Worm (Caenorhabditis elegans) whole organism, young adult: ENCODE results near the gene F57H12.6.
A peak's percentile ranks its signal among the peaks of the same experiment; 100 is the strongest.

Source experiments
- B0019.2 ChIP-seq: fragments of 200-800 bp; sonication (Bioruptor generic); conservative IDR thresholded peaks from 2 replicates; pipeline ENCODE4 v1.3.6; 2022; ENCODE audit warnings: missing genetic modification reagents, missing genetic modification characterization, missing compliant biosample characterization
- B0261.1 ChIP-seq: sonication (generic microtip); optimal IDR thresholded peaks from 2 replicates; lab custom pipeline; 2016; ENCODE audit warnings: mild to moderate bottlenecking, missing genetic modification characterization, moderate library complexity, missing compliant biosample characterization
- C06A6.2 ChIP-seq: fragments of 200-800 bp; sonication (Bioruptor generic); conservative IDR thresholded peaks from 2 replicates; pipeline ENCODE4 v1.3.6; 2022; ENCODE audit warnings: missing genetic modification characterization, missing compliant biosample characterization
- F49E8.2 ChIP-seq: sonication (generic microtip); optimal IDR thresholded peaks from 3 replicates; lab custom pipeline; 2017; ENCODE audit warnings: missing genetic modification characterization, mild to moderate bottlenecking, missing compliant biosample characterization, antibody characterized with exemption, moderate library complexity; ENCODE audit not compliant: insufficient read depth
- F57C9.4 ChIP-seq: sonication (generic microtip); optimal IDR thresholded peaks from 2 replicates; lab custom pipeline; 2017; ENCODE audit warnings: mild to moderate bottlenecking, missing genetic modification characterization, missing compliant biosample characterization
- K11D2.4 ChIP-seq: fragments of 200-800 bp; sonication (Bioruptor generic); IDR thresholded peaks from 2 replicates; pipeline ENCODE4 v1.3.6; 2022; ENCODE audit warnings: missing genetic modification reagents, missing genetic modification characterization, missing compliant biosample characterization
- K12H6.12 ChIP-seq: fragments of 200-800 bp; sonication (Bioruptor generic); optimal IDR thresholded peaks from 2 replicates; lab custom pipeline; 2018; ENCODE audit warnings: mild to moderate bottlenecking, missing genetic modification characterization, missing compliant biosample characterization
- T07F8.4 ChIP-seq: sonication (generic microtip); optimal IDR thresholded peaks from 2 replicates; lab custom pipeline; 2016; ENCODE audit warnings: mild to moderate bottlenecking, missing genetic modification characterization, moderate library complexity, missing compliant biosample characterization
- Y53G8AR.9 ChIP-seq: fragments of 200-800 bp; sonication (Bioruptor generic); conservative IDR thresholded peaks from 2 replicates; pipeline ENCODE4 v1.3.6; 2022; ENCODE audit warnings: missing genetic modification reagents, missing genetic modification characterization, missing compliant biosample characterization
- Y56A3A.18 ChIP-seq: fragments of 200-800 bp; sonication (Bioruptor generic); IDR thresholded peaks from 2 replicates; pipeline ENCODE4 v1.3.6; 2022; ENCODE audit warnings: missing genetic modification reagents, missing genetic modification characterization, missing compliant biosample characterization
- Y79H2A.3 ChIP-seq: fragments of 200-800 bp; sonication (Bioruptor generic); conservative IDR thresholded peaks from 2 replicates; pipeline ENCODE4 v1.3.6; 2022; ENCODE audit warnings: missing genetic modification reagents, missing genetic modification characterization, missing compliant biosample characterization
- ama-1 ChIP-seq, 3 experiments: fragments of 150-350 bp in 1 of 3; sonication (generic microtip) in 2 of 3; optimal IDR thresholded peaks; 2 replicates each; lab custom pipeline; 2014 to 2018; ENCODE audit warnings: missing biosample characterization in 2 of 3, missing genetic modification characterization in 2 of 3, missing genetic modification reagents in 2 of 3
- bed-1 ChIP-seq: fragments of 200-800 bp; sonication (Bioruptor generic); IDR thresholded peaks from 2 replicates; pipeline ENCODE4 v1.3.6; 2022; ENCODE audit warnings: missing genetic modification reagents, missing genetic modification characterization, missing compliant biosample characterization
- bed-2 ChIP-seq: fragments of 200-800 bp; sonication (Bioruptor generic); IDR thresholded peaks from 2 replicates; pipeline ENCODE4 v1.3.6; 2022; ENCODE audit warnings: missing genetic modification reagents, missing genetic modification characterization, missing compliant biosample characterization
- ceh-100 ChIP-seq: fragments of 200-800 bp; sonication (Bioruptor generic); IDR thresholded peaks from 2 replicates; pipeline ENCODE4 v1.3.6; 2022; ENCODE audit warnings: missing genetic modification reagents, missing genetic modification characterization, missing compliant biosample characterization
- chd-7 ChIP-seq: sonication (generic microtip); optimal IDR thresholded peaks from 2 replicates; lab custom pipeline; 2016; ENCODE audit warnings: mild to moderate bottlenecking, missing genetic modification characterization, moderate library complexity, missing compliant biosample characterization
- egrh-3 ChIP-seq: fragments of 200-800 bp; sonication (Bioruptor generic); IDR thresholded peaks from 2 replicates; pipeline ENCODE4 v1.3.6; 2022; ENCODE audit warnings: missing genetic modification reagents, missing genetic modification characterization, missing compliant biosample characterization
- hlh-26 ChIP-seq: fragments of 200-800 bp; sonication (Bioruptor generic); conservative IDR thresholded peaks from 2 replicates; pipeline ENCODE4 v1.3.6; 2022; ENCODE audit warnings: missing genetic modification reagents, missing genetic modification characterization, missing compliant biosample characterization
- hmg-1.2 ChIP-seq: fragments of 200-800 bp; sonication (Bioruptor generic); IDR thresholded peaks from 2 replicates; pipeline ENCODE4 v1.3.6; 2022; ENCODE audit warnings: missing genetic modification reagents, missing genetic modification characterization, missing compliant biosample characterization
- hmg-20 ChIP-seq: fragments of 200-800 bp; sonication (Bioruptor generic); IDR thresholded peaks from 2 replicates; pipeline ENCODE4 v1.3.6; 2022; ENCODE audit warnings: missing genetic modification reagents, missing genetic modification characterization, missing compliant biosample characterization
- let-607 ChIP-seq, 2 experiments: fragments of 200-800 bp in 1 of 2; sonication (Bioruptor generic) in 1 of 2; sonication (generic microtip) in 1 of 2; optimal IDR thresholded peaks; 2 replicates each; lab custom pipeline; 2016 to 2018; ENCODE audit warnings: mild to moderate bottlenecking in 2 of 2, missing compliant biosample characterization in 2 of 2, missing genetic modification characterization in 2 of 2, moderate library complexity in 2 of 2, missing genotype in 1 of 2
- lin-54 ChIP-seq: fragments of 200-800 bp; sonication (Bioruptor generic); optimal IDR thresholded peaks from 2 replicates; lab custom pipeline; 2018; ENCODE audit warnings: mild to moderate bottlenecking, missing genetic modification characterization, missing compliant biosample characterization
- lsl-1 ChIP-seq: fragments of 200-800 bp; sonication (Bioruptor generic); optimal IDR thresholded peaks from 2 replicates; lab custom pipeline; 2018; ENCODE audit warnings: mild to moderate bottlenecking, missing genetic modification characterization, moderate library complexity, missing compliant biosample characterization
- mcd-1 ChIP-seq: fragments of 200-800 bp; sonication (Bioruptor generic); IDR thresholded peaks from 2 replicates; pipeline ENCODE4 v1.3.6; 2022; ENCODE audit warnings: missing genetic modification reagents, missing genetic modification characterization, missing compliant biosample characterization
- mxl-1 ChIP-seq: sonication (generic microtip); optimal IDR thresholded peaks from 2 replicates; lab custom pipeline; 2016; ENCODE audit warnings: missing genetic modification characterization, missing compliant biosample characterization
- nfya-2 ChIP-seq: fragments of 200-800 bp; sonication (Bioruptor generic); IDR thresholded peaks from 2 replicates; pipeline ENCODE4 v1.3.6; 2022; ENCODE audit warnings: missing genetic modification reagents, missing genetic modification characterization, missing compliant biosample characterization
- pbrm-1 ChIP-seq: fragments of 200-800 bp; sonication (Bioruptor generic); IDR thresholded peaks from 2 replicates; pipeline ENCODE4 v1.3.6; 2022; ENCODE audit warnings: missing genetic modification reagents, missing genetic modification characterization, missing compliant biosample characterization
- rcor-1 ChIP-seq: fragments of 200-800 bp; sonication (Bioruptor generic); IDR thresholded peaks from 2 replicates; pipeline ENCODE4 v1.3.6; 2022; ENCODE audit warnings: missing genetic modification reagents, missing genetic modification characterization, missing compliant biosample characterization
- repo-1 ChIP-seq: sonication (generic microtip); optimal IDR thresholded peaks from 2 replicates; lab custom pipeline; 2017; ENCODE audit warnings: mild to moderate bottlenecking, missing genetic modification characterization, missing compliant biosample characterization
- snpc-1.3 ChIP-seq: sonication (generic microtip); optimal IDR thresholded peaks from 2 replicates; lab custom pipeline; 2017; ENCODE audit warnings: missing genetic modification characterization, mild to moderate bottlenecking, missing compliant biosample characterization, antibody characterized with exemption, moderate library complexity, missing genotype, missing genetic modification reagents; ENCODE audit not compliant: insufficient read depth
- snpc-3.4 ChIP-seq: sonication (generic microtip); optimal IDR thresholded peaks from 2 replicates; lab custom pipeline; 2017; ENCODE audit warnings: missing genetic modification characterization, mild to moderate bottlenecking, missing compliant biosample characterization, antibody characterized with exemption, moderate library complexity, missing genotype, missing genetic modification reagents
- snpc-4 ChIP-seq, 5 experiments: fragments of 150-350 bp in 1 of 5; sonication (generic microtip) in 4 of 5; optimal IDR thresholded peaks; 2 replicates each; lab custom pipeline; 2014 to 2018; ENCODE audit warnings: missing genetic modification characterization in 5 of 5, missing biosample characterization in 3 of 5, antibody characterized with exemption in 2 of 5, mild to moderate bottlenecking in 2 of 5, missing compliant biosample characterization in 2 of 5, missing genotype in 2 of 5, moderate library complexity in 2 of 5, missing genetic modification reagents in 1 of 5
- zim-3 ChIP-seq: sonication (generic microtip); optimal IDR thresholded peaks from 2 replicates; lab custom pipeline; 2017; ENCODE audit warnings: mild to moderate bottlenecking, missing genetic modification characterization, moderate library complexity, missing compliant biosample characterization
- ztf-18 ChIP-seq: sonication (generic microtip); optimal IDR thresholded peaks from 2 replicates; lab custom pipeline; 2016; ENCODE audit warnings: missing genotype, mild to moderate bottlenecking, missing genetic modification characterization, missing compliant biosample characterization
- ztf-25 ChIP-seq: fragments of 200-800 bp; sonication (Bioruptor generic); IDR thresholded peaks from 2 replicates; pipeline ENCODE4 v1.3.6; 2022; ENCODE audit warnings: missing genetic modification reagents, missing genetic modification characterization, missing compliant biosample characterization
- ztf-26 ChIP-seq: sonication (generic microtip); optimal IDR thresholded peaks from 2 replicates; lab custom pipeline; 2017; ENCODE audit warnings: missing genetic modification characterization, missing compliant biosample characterization
- ztf-3 ChIP-seq: fragments of 200-800 bp; sonication (Bioruptor generic); optimal IDR thresholded peaks from 2 replicates; lab custom pipeline; 2018; ENCODE audit warnings: mild to moderate bottlenecking, missing genetic modification characterization, missing compliant biosample characterization
- ztf-6 ChIP-seq: fragments of 200-800 bp; sonication (Bioruptor generic); IDR thresholded peaks from 2 replicates; pipeline ENCODE4 v1.3.6; 2022; ENCODE audit warnings: missing genetic modification reagents, missing genetic modification characterization, missing compliant biosample characterization

The F57H12.6 gene

DNA sequence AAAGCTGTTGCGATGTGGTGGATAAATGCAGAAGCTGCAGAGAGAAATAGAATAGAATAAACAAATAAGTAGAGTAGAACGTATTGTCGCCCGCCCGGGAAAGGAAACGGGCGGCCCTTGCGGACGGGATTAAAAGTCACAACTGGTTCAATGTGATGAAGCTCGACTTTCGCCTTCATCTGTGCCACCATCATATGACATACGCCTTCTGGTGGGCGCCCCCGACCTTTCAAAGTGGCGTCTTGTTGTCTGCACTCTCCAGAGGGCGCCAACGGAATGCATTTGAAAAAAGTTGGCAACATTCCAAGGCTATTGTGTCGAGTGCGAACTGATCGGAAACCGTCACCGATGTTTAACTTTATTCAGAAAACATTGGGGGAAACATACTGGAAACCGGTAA lies 32.8 kb downstream of the F57H12.6 start (continued):
- TF ChIP-seq nfya-2 = no peak
- TF ChIP-seq bed-2 (GFP tag; lab: Robert Waterston, UW) = no peak
- TF ChIP-seq ztf-3 = no peak
- no peak for TF ChIP-seq mcd-1 (GFP tag; lab: Robert Waterston, UW)
- TF ChIP-seq chd-7 (tag; lab: Kevin White, UChicago) = no peak
- no peak for TF ChIP-seq F57C9.4 (tag; lab: Kevin White, UChicago)
- TF ChIP-seq hmg-1.2 (GFP tag; lab: Robert Waterston, UW) = no peak
- no peak for TF ChIP-seq B0261.1 (tag; lab: Kevin White, UChicago)
- TF ChIP-seq B0019.2 (GFP tag; lab: Robert Waterston, UW) = no peak
- no peak for TF ChIP-seq lsl-1 (GFP tag; lab: Kevin White, UChicago)
- peak; percentile 32 for TF ChIP-seq snpc-3.4 (tag; lab: Kevin White, UChicago)
- TF ChIP-seq Y56A3A.18 (GFP tag; lab: Robert Waterston, UW) = no peak
- TF ChIP-seq Y79H2A.3 (GFP tag; lab: Robert Waterston, UW) = no peak
- TF ChIP-seq K12H6.12 (tag; lab: Kevin White, UChicago) = no peak
- no peak for TF ChIP-seq C06A6.2 (GFP tag; lab: Robert Waterston, UW)
- TF ChIP-seq ztf-25 (GFP tag; lab: Robert Waterston, UW) = 0 out of 2 replicates have a peak, but pooled peaks have one; percentile 64
- TF ChIP-seq hmg-20 (GFP tag; lab: Robert Waterston, UW) = no peak
- no peak for TF ChIP-seq Y53G8AR.9 (GFP tag; lab: Robert Waterston, UW)

- TF ChIP-seq let-607 (tag; optimal IDR thresholded peaks at IDR 0.05; lab: Kevin White, UChicago) = no peak
- no peak for TF ChIP-seq hlh-26
- no peak for TF ChIP-seq repo-1 (tag; lab: Kevin White, UChicago)
- no peak for TF ChIP-seq ztf-6 (GFP tag; lab: Robert Waterston, UW)
- no peak for TF ChIP-seq pbrm-1 (GFP tag; lab: Robert Waterston, UW)
- no peak for TF ChIP-seq zim-3
- no peak for TF ChIP-seq ama-1 (optimal IDR thresholded peaks at IDR 0.05; lab: Kevin White, UChicago)
- no peak for TF ChIP-seq ama-1 (GFP tag; optimal IDR thresholded peaks at IDR 0.05; lab: Kevin White, UChicago)
- no peak for TF ChIP-seq F49E8.2 (tag; lab: Kevin White, UChicago)
- no peak for TF ChIP-seq ceh-100 (GFP tag; lab: Robert Waterston, UW)
- TF ChIP-seq snpc-4 (GFP tag; optimal IDR thresholded peaks at IDR 0.05; lab: Kevin White, UChicago) = no peak
- no peak for TF ChIP-seq snpc-4 (tag; optimal IDR thresholded peaks at IDR 0.05; lab: Kevin White, UChicago)
- no peak for TF ChIP-seq lin-54
- TF ChIP-seq egrh-3 (GFP tag; lab: Robert Waterston, UW) = no peak
- no peak for TF ChIP-seq bed-1 (GFP tag; lab: Robert Waterston, UW)
Measured at ce11 chrIV:7940919-7941318, 35.2 kb downstream of the F57H12.6 start, which contains the start of gene exc-9. exc-9 (minus strand) TSS chrIV:7941019.

DNA sequence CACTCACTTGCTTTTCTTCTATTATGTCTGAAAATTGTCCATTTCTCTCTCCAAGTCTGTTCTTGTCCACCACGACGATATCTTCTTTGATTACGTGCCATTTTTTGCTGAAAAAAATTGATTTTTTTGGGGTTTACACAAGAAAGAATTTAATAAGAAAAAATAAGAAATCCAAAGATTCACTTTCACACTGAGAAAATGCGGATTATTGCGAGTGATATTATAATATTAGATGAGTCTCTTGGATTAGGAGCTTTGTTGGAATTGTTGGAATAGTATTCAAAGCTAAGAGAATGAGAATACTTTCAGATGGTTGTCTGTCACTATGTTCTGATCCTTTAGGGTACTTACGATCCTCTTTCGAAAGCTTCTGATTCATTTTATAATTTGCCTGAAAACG lies 37.3 kb downstream of the F57H12.6 start, which contains the start of gene F20D12.7:
TSS of gene F20D12.7 (minus strand) at position 101 of the 400 bp plus-strand sequence.
- TF ChIP-seq snpc-1.3 = no peak
- no peak for TF ChIP-seq ztf-26 (tag; lab: Kevin White, UChicago)
- TF ChIP-seq K11D2.4 (GFP tag; lab: Robert Waterston, UW) = no peak
- TF ChIP-seq T07F8.4 (tag; lab: Kevin White, UChicago) = no peak
- no peak for TF ChIP-seq rcor-1 (GFP tag; lab: Robert Waterston, UW)
- TF ChIP-seq ztf-18 = no peak
- no peak for TF ChIP-seq let-607 (tag; optimal IDR thresholded peaks at IDR 0.05; lab: Kevin White, UChicago)
- no peak for TF ChIP-seq mxl-1 (tag; lab: Kevin White, UChicago)
